Fruit fly (Drosophila melanogaster): Measurements from ENCODE around the gene CG15814.

- TF ChIP-seq pad (GFP tag; optimal IDR thresholded peaks at IDR 0.05) = peak; percentile 85
- peak; percentile 85 for TF ChIP-seq Crg-1 (GFP tag; optimal IDR thresholded peaks at IDR 0.05)
- peak; percentile 69 for TF ChIP-seq Clk (GFP tag; optimal IDR thresholded peaks at IDR 0.05)
- TF ChIP-seq CG12768 (GFP tag; optimal IDR thresholded peaks at IDR 0.05) = peak; percentile 85
- TF ChIP-seq cic (GFP tag; optimal IDR thresholded peaks at IDR 0.05) = peak; percentile 16
- peak; percentile 96 for TF ChIP-seq bab1 (GFP tag; optimal IDR thresholded peaks at IDR 0.05)
These were observed 5.5 kb downstream of the CG15814 start, which contains the start of the genes CG8142 and Ucp4A for dm6 chrX:17844623-17845022.
